Fruit fly (Drosophila melanogaster) whole organism, pupa: ENCODE data around the gene Rbm13.

ENCODE experiments used
- CG10348 ChIP-seq: fragments of 200-800 bp; sonication (Bioruptor generic); IDR thresholded peaks from 2 replicates; pipeline ENCODE4 v1.3.6; 2022; ENCODE audit warnings: missing biosample characterization, missing genetic modification characterization
- CG12605 ChIP-seq: fragments of 200-800 bp; sonication (Bioruptor generic); IDR thresholded peaks from 2 replicates; pipeline ENCODE4 v1.3.6; 2022; ENCODE audit warnings: missing biosample characterization, missing genetic modification characterization
- CG13204 ChIP-seq: fragments of 200-800 bp; sonication (Bioruptor generic); optimal IDR thresholded peaks from 2 replicates; lab custom pipeline; 2018; ENCODE audit warnings: missing biosample characterization, mild to moderate bottlenecking, missing genetic modification characterization, moderate library complexity
- CG14655 ChIP-seq: fragments of 200-800 bp; sonication (Bioruptor generic); optimal IDR thresholded peaks from 3 replicates; lab custom pipeline; 2017; ENCODE audit warnings: mild to moderate bottlenecking, missing biosample characterization, missing genetic modification reagents, missing genetic modification characterization
- CG15710 ChIP-seq: fragments of 200-800 bp; sonication (Bioruptor generic); optimal IDR thresholded peaks from 2 replicates; lab custom pipeline; 2018; ENCODE audit warnings: missing biosample characterization, mild to moderate bottlenecking, missing genetic modification characterization, moderate library complexity
- CG17806 ChIP-seq: fragments of 200-800 bp; sonication (Bioruptor generic); optimal IDR thresholded peaks from 2 replicates; lab custom pipeline; 2018; ENCODE audit warnings: missing biosample characterization, mild to moderate bottlenecking, missing genetic modification characterization, moderate library complexity
- CG32121 ChIP-seq: fragments of 200-800 bp; sonication (Bioruptor generic); IDR thresholded peaks from 2 replicates; pipeline ENCODE4 v1.3.6; 2022; ENCODE audit warnings: missing biosample characterization, missing genetic modification characterization
- CG34367 ChIP-seq: fragments of 200-800 bp; sonication (Bioruptor generic); optimal IDR thresholded peaks from 2 replicates; lab custom pipeline; 2018; ENCODE audit warnings: missing biosample characterization, mild to moderate bottlenecking, missing genetic modification characterization
- CG4496 ChIP-seq: fragments of 200-800 bp; sonication (Bioruptor generic); IDR thresholded peaks from 3 replicates; pipeline ENCODE4 v1.3.6; 2022; ENCODE audit warnings: missing biosample characterization, missing genetic modification characterization
- CG8159 ChIP-seq: fragments of 200-800 bp; sonication (Bioruptor generic); optimal IDR thresholded peaks from 3 replicates; lab custom pipeline; 2018; ENCODE audit warnings: missing biosample characterization, mild to moderate bottlenecking, missing genetic modification characterization, moderate library complexity
- CG8301 ChIP-seq: fragments of 200-800 bp; sonication (Bioruptor generic); optimal IDR thresholded peaks from 2 replicates; lab custom pipeline; 2018; ENCODE audit warnings: missing biosample characterization, mild to moderate bottlenecking, missing genetic modification characterization
- CG9948 ChIP-seq: fragments of 200-800 bp; sonication (Bioruptor generic); optimal IDR thresholded peaks from 2 replicates; lab custom pipeline; 2018; ENCODE audit warnings: missing biosample characterization, mild to moderate bottlenecking, missing genetic modification characterization, moderate library complexity
- D1 ChIP-seq: fragments of 200-800 bp; sonication (Bioruptor generic); optimal IDR thresholded peaks from 2 replicates; lab custom pipeline; 2018; ENCODE audit warnings: missing biosample characterization, mild to moderate bottlenecking, missing genetic modification characterization, moderate library complexity
- EcR ChIP-seq: fragments of 200-800 bp; sonication (Bioruptor generic); optimal IDR thresholded peaks from 3 replicates; lab custom pipeline; 2019; ENCODE audit warnings: missing biosample characterization, missing genetic modification characterization, mild to moderate bottlenecking, moderate library complexity, missing genetic modification reagents
- Ets98B ChIP-seq: fragments of 200-800 bp; sonication (Bioruptor generic); IDR thresholded peaks from 2 replicates; pipeline ENCODE4 v1.3.6; 2022; ENCODE audit warnings: missing biosample characterization, missing genetic modification characterization
- Pif1A ChIP-seq: fragments of 200-800 bp; sonication (Bioruptor generic); optimal IDR thresholded peaks from 3 replicates; lab custom pipeline; 2016; ENCODE audit warnings: missing biosample characterization, missing genetic modification characterization
- Pif1B ChIP-seq: fragments of 200-800 bp; sonication (Bioruptor generic); optimal IDR thresholded peaks from 3 replicates; lab custom pipeline; 2016; ENCODE audit warnings: missing biosample characterization, missing genetic modification characterization
- Snoo ChIP-seq: fragments of 200-800 bp; sonication (Bioruptor generic); optimal IDR thresholded peaks from 3 replicates; lab custom pipeline; 2017; ENCODE audit warnings: missing biosample characterization, mild to moderate bottlenecking, missing genetic modification characterization, inconsistent platforms
- fd96Ca ChIP-seq: fragments of 200-800 bp; sonication (Bioruptor generic); IDR thresholded peaks from 3 replicates; pipeline ENCODE4 v1.3.6; 2022; ENCODE audit warnings: missing biosample characterization, missing genetic modification characterization
- gl ChIP-seq: fragments of 200-800 bp; sonication (Bioruptor generic); optimal IDR thresholded peaks from 2 replicates; lab custom pipeline; 2018; ENCODE audit warnings: missing biosample characterization, mild to moderate bottlenecking, missing genetic modification characterization
- rn ChIP-seq: fragments of 200-800 bp; sonication (Bioruptor generic); IDR thresholded peaks from 2 replicates; pipeline ENCODE4 v1.3.6; 2022; ENCODE audit warnings: missing biosample characterization, missing genetic modification characterization

Rbm13 gene

dm6 chrX:8891565-8892276 lies 9.8 kb upstream of the Rbm13 start:
- TF ChIP-seq CG9948 (tag; lab: Kevin White, UChicago) (peak; percentile 21), Ets98B (GFP tag; lab: Robert Waterston, UW) (peak; percentile 60), CG14655 (GFP tag; lab: Kevin White, UChicago) (peak; percentile 62), CG10348 (no peak), D1 (tag; lab: Kevin White, UChicago) (peak; percentile 15), CG8159 (tag; lab: Kevin White, UChicago) (peak; percentile 59), Pif1A (GFP tag; lab: Kevin White, UChicago) (peak; percentile 41), Snoo (tag; lab: Kevin White, UChicago) (peak; percentile 59), CG12605 (GFP tag; lab: Robert Waterston, UW) (peak; percentile 52), Pif1B (GFP tag; lab: Kevin White, UChicago) (peak; percentile 71), CG32121 (GFP tag; lab: Robert Waterston, UW) (peak; percentile 69; the same call in 1 of the 2 replicates), gl (no peak), rn (GFP tag; lab: Robert Waterston, UW) (no peak), CG17806 (peak; percentile 45), CG13204 (GFP tag; lab: Kevin White, UChicago) (peak; percentile 6), CG34367 (tag; lab: Kevin White, UChicago) (peak; percentile 36), CG4496 (peak; percentile 73; the same call in 2 of the 3 replicates), CG15710 (tag; lab: Kevin White, UChicago) (peak; percentile 39), CG8301 (peak; percentile 36), fd96Ca (GFP tag; lab: Robert Waterston, UW) (peak; percentile 49; the same call in 1 of the 3 replicates), EcR (GFP tag; lab: Kevin White, UChicago) (no peak)

- TF ChIP-seq CG4496 (no peak), CG12605 (GFP tag; lab: Robert Waterston, UW) (no peak), CG17806 (no peak), Pif1A (GFP tag; lab: Kevin White, UChicago) (peak; percentile 2), Ets98B (GFP tag; lab: Robert Waterston, UW) (0 out of 2 replicates have a peak, but pooled peaks have one; percentile 13), gl (no peak), Pif1B (GFP tag; lab: Kevin White, UChicago) (no peak), fd96Ca (GFP tag; lab: Robert Waterston, UW) (0 out of 3 replicates have a peak, but pooled peaks have one; percentile 7), CG34367 (tag; lab: Kevin White, UChicago) (no peak), CG15710 (tag; lab: Kevin White, UChicago) (peak; percentile 19), CG8159 (tag; lab: Kevin White, UChicago) (peak; percentile 17), CG8301 (no peak), rn (GFP tag; lab: Robert Waterston, UW) (no peak), Snoo (tag; lab: Kevin White, UChicago) (no peak), CG14655 (GFP tag; lab: Kevin White, UChicago) (no peak), CG13204 (GFP tag; lab: Kevin White, UChicago) (no peak), CG32121 (GFP tag; lab: Robert Waterston, UW) (no peak), CG10348 (no peak), EcR (GFP tag; lab: Kevin White, UChicago) (no peak), D1 (tag; lab: Kevin White, UChicago) (no peak), CG9948 (tag; lab: Kevin White, UChicago) (peak; percentile 5)
These were observed 9.0 kb upstream of the Rbm13 start for dm6 chrX:8892445-8893009.

- TF ChIP-seq CG8159 (tag; lab: Kevin White, UChicago): no peak
- peak; percentile 13 for TF ChIP-seq Snoo (tag; lab: Kevin White, UChicago)
- TF ChIP-seq CG14655 (GFP tag; lab: Kevin White, UChicago): no peak
- 0 out of 3 replicates have a peak, but pooled peaks have one; percentile 35 for TF ChIP-seq CG4496
- TF ChIP-seq, all 21 proteins: peak for 2
These were observed 8.1 kb upstream of the Rbm13 start for dm6 chrX:8893378-8893912.

DNA sequence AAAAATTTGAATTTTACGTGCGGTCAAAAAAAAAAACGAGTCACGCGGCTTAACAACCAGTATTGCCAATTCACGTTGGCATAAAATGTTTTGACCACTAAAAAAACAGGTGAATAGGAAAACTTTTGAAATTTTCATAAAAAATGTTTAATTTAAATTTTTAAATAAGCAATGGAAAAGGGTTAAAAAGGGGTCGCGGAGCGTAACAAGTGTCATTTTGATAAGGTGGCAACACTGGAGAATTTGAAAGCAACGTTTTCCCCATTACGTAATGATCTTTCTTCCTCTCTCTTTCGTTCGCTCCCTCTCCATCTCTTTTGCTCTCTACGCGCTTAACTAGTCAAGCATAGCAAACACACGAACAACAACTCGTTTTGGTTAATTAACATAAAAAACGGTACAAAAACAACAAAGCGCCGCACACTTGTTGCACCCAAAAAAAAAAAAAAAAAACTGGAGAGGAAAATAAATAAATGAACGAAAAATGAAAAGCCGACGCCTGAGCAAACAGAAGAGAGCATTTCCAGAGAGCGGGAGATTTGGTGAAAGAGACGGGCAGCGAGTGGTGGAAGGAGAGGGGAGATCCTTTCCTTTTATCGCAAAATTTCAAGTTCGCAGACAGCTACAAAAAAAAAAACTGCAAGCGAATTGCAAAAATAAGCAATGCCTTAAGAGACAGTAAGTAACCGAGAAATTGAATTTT lies 7.0 kb upstream of the Rbm13 start:
- TF ChIP-seq CG13204 (GFP tag; lab: Kevin White, UChicago) (no peak), CG9948 (tag; lab: Kevin White, UChicago) (peak; percentile 66), D1 (tag; lab: Kevin White, UChicago) (no peak), CG8301 (peak; percentile 74), CG12605 (GFP tag; lab: Robert Waterston, UW) (peak; percentile 69), Pif1A (GFP tag; lab: Kevin White, UChicago) (peak; percentile 68), CG10348 (no peak), EcR (GFP tag; lab: Kevin White, UChicago) (no peak), CG32121 (GFP tag; lab: Robert Waterston, UW) (peak; percentile 87), CG34367 (tag; lab: Kevin White, UChicago) (peak; percentile 38), fd96Ca (GFP tag; lab: Robert Waterston, UW) (peak; percentile 77), rn (GFP tag; lab: Robert Waterston, UW) (0 out of 2 replicates have a peak, but pooled peaks have one; percentile 7), Snoo (tag; lab: Kevin White, UChicago) (peak; percentile 72), CG17806 (peak; percentile 37), CG4496 (peak; percentile 81), CG15710 (tag; lab: Kevin White, UChicago) (peak; percentile 34), CG14655 (GFP tag; lab: Kevin White, UChicago) (peak; percentile 73), Ets98B (GFP tag; lab: Robert Waterston, UW) (peak; percentile 83), gl (no peak), Pif1B (GFP tag; lab: Kevin White, UChicago) (peak; percentile 63), CG8159 (tag; lab: Kevin White, UChicago) (peak; percentile 64)
